Fruit fly (Drosophila melanogaster): Measurements from ENCODE around the gene CG42464.

CG42464 gene

DNA sequence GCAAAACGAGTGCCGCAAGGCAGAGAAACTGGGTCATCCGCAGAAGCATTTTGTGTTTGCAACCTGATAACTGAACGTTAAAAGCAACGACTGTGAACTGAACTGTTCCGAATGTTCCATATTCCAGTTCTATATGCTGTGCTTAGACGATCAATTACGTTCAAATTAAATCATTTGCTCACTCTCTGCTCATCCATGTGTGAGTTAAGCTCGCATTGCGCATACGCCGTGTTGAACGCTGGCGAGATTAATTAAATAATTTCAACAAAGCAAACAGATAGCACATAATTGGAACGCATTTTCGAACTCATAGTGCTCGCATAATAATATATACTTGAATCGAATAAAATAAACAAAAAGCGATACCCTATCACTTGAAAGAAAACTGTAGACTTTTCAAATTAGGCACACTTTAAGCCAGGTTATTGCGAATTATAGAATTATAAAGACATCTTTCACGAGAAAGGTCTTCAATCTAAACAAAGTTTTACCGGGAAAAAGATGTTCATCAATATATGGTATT is at the start of gene CG42464, which contains the start of gene CG10031:
TSS of gene CG42464 (plus strand) at position 473 of the 523 bp plus-strand sequence.
TSS of gene CG10031 (minus strand) at position 101 of the 523 bp plus-strand sequence.
- TF ChIP-seq CG32264 (GFP tag; optimal IDR thresholded peaks at IDR 0.05) = no peak

DNA sequence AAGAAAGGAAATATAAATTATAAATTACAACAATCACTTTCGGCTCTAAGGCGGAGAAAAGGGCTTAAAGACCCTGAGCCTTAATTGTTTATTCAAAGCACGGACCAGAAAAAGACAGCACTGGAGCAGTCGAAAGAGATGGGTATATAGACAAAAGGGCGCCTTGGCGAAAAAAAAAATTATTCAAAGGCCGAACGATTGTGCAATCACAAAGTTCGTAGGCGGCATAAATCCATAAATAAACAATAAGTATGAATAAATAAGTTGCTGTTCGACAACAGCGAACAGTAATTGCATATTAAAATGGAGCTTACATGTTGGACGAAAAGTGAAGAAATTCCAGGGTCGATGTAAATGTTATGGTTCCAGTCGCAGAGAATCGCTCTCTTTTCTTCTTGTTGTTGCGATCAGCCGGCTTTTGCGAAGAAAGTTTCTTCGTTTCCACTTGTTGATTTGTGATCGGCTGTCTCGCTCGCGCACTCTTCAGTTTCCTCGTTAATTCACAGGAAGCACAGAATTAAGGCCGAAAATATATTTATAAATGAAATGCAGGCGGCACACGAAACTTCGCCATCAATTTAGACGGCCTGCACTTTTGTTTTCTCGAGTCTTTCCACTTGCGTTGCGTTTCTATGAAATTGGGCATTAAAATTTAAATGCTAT is 44.2 kb upstream of the CG42464 start:
- no peak for TF ChIP-seq sage (GFP tag; optimal IDR thresholded peaks at IDR 0.05)
- TF ChIP-seq Rel (GFP tag; optimal IDR thresholded peaks at IDR 0.05) = no peak
- TF ChIP-seq Rel (tag; optimal IDR thresholded peaks at IDR 0.05) = no peak
- TF ChIP-seq h (GFP tag; optimal IDR thresholded peaks at IDR 0.05) = no peak
- TF ChIP-seq OdsH (GFP tag; optimal IDR thresholded peaks at IDR 0.05) = no peak
- TF ChIP-seq Dif (GFP tag; optimal IDR thresholded peaks at IDR 0.05; ENCODE audit: partially characterized antibody) = no peak
- no peak for TF ChIP-seq Sp1 (GFP tag; optimal IDR thresholded peaks at IDR 0.05)
- TF ChIP-seq Abd-B (GFP tag; optimal IDR thresholded peaks at IDR 0.05) = no peak
- no peak for TF ChIP-seq Hnf4 (GFP tag; optimal IDR thresholded peaks at IDR 0.05)
- TF ChIP-seq Vsx2 (GFP tag; optimal IDR thresholded peaks at IDR 0.05; ENCODE audit: partially characterized antibody) = no peak
- no peak for TF ChIP-seq Hr83 (GFP tag; optimal IDR thresholded peaks at IDR 0.05; ENCODE audit: poor library complexity, severe bottlenecking)
- TF ChIP-seq CG32264 (GFP tag; optimal IDR thresholded peaks at IDR 0.05) = no peak
- TF ChIP-seq GATAd (GFP tag; optimal IDR thresholded peaks at IDR 0.05) = no peak
- no peak for TF ChIP-seq usp (GFP tag; optimal IDR thresholded peaks at IDR 0.05)
- no peak for TF ChIP-seq HLH106 (tag; optimal IDR thresholded peaks at IDR 0.05)
- TF ChIP-seq ey (GFP tag; optimal IDR thresholded peaks at IDR 0.05) = no peak
- TF ChIP-seq CG9705 (GFP tag; optimal IDR thresholded peaks at IDR 0.05) = no peak
- TF ChIP-seq dmrt93B (GFP tag; optimal IDR thresholded peaks at IDR 0.05) = no peak
- no peak for TF ChIP-seq rgr (GFP tag; optimal IDR thresholded peaks at IDR 0.05)

- TF ChIP-seq Abd-B (GFP tag; optimal IDR thresholded peaks at IDR 0.05) (no peak), foxo (GFP tag; optimal IDR thresholded peaks at IDR 0.05) (peak; percentile 97 to 99), HLH106 (tag; optimal IDR thresholded peaks at IDR 0.05) (peak; percentile 99), Hr78 (GFP tag; optimal IDR thresholded peaks at IDR 0.05) (no peak), h (GFP tag; optimal IDR thresholded peaks at IDR 0.05) (peak; percentile 99), OdsH (GFP tag; optimal IDR thresholded peaks at IDR 0.05) (peak; percentile 99), lola (GFP tag; optimal IDR thresholded peaks at IDR 0.05) (no peak), Sp1 (GFP tag; optimal IDR thresholded peaks at IDR 0.05) (peak; percentile 99), sv (GFP tag; optimal IDR thresholded peaks at IDR 0.05) (peak; percentile 97), Myc (optimal IDR thresholded peaks at IDR 0.05) (no peak), Dif (GFP tag; optimal IDR thresholded peaks at IDR 0.05; ENCODE audit: partially characterized antibody) (no peak), fru (GFP tag; optimal IDR thresholded peaks at IDR 0.05) (peak; percentile 99), tai (GFP tag; optimal IDR thresholded peaks at IDR 0.05) (peak; percentile 96), GATAd (GFP tag; optimal IDR thresholded peaks at IDR 0.05) (peak; percentile 72), dmrt93B (GFP tag; optimal IDR thresholded peaks at IDR 0.05) (peak; percentile 97), CrebA (GFP tag; optimal IDR thresholded peaks at IDR 0.05; ENCODE audit: borderline replicate concordance) (peak; percentile 96), Rel (GFP tag; optimal IDR thresholded peaks at IDR 0.05) (peak; percentile 93), Rel (tag; optimal IDR thresholded peaks at IDR 0.05) (peak; percentile 95), Jra (GFP tag; optimal IDR thresholded peaks at IDR 0.05) (peak; percentile 94), CG9705 (GFP tag; optimal IDR thresholded peaks at IDR 0.05) (peak; percentile 99), N (GFP tag; optimal IDR thresholded peaks at IDR 0.05) (no peak), brk (GFP tag; optimal IDR thresholded peaks at IDR 0.05) (peak; percentile 96), Hnf4 (GFP tag; optimal IDR thresholded peaks at IDR 0.05) (peak; percentile 99), Vsx2 (GFP tag; optimal IDR thresholded peaks at IDR 0.05; ENCODE audit: partially characterized antibody) (no peak), br (GFP tag; optimal IDR thresholded peaks at IDR 0.05) (peak; percentile 99), rgr (GFP tag; optimal IDR thresholded peaks at IDR 0.05) (peak; percentile 99), usp (GFP tag; optimal IDR thresholded peaks at IDR 0.05) (no peak), psq (GFP tag; optimal IDR thresholded peaks at IDR 0.05) (peak; percentile 98), pan (optimal IDR thresholded peaks at IDR 0.05) (no peak), dsf (GFP tag; optimal IDR thresholded peaks at IDR 0.05; ENCODE audit: borderline replicate concordance) (peak; percentile 91), sage (GFP tag; optimal IDR thresholded peaks at IDR 0.05) (peak; percentile 96), Mio (GFP tag; optimal IDR thresholded peaks at IDR 0.05) (peak; percentile 90), jim (GFP tag; optimal IDR thresholded peaks at IDR 0.05) (peak; percentile 61), CG32264 (GFP tag; optimal IDR thresholded peaks at IDR 0.05) (peak; percentile 96), dl (GFP tag; optimal IDR thresholded peaks at IDR 0.05; ENCODE audit: insufficient read depth in 1 of 2, partially characterized antibody in 2 of 2) (no peak), Hr83 (GFP tag; optimal IDR thresholded peaks at IDR 0.05; ENCODE audit: poor library complexity, severe bottlenecking) (peak; percentile 80), ey (GFP tag; optimal IDR thresholded peaks at IDR 0.05) (peak; percentile 99), Dfd (GFP tag; optimal IDR thresholded peaks at IDR 0.05) (no peak), woc (GFP tag; optimal IDR thresholded peaks at IDR 0.05) (peak; percentile 99)
Measured at dm6 chr2L:3655698-3656105, 43.6 kb upstream of the CG42464 start.

Measured in whole organism, wandering third instar larva.